Fruit fly (Drosophila melanogaster): ENCODE results near the gene CG17260.

Gene CG17260

dm6 chr2L:3086290-3086876 lies 49.4 kb downstream of the CG17260 start (continued):
- TF ChIP-seq ATbp (GFP tag; optimal IDR thresholded peaks at IDR 0.05): peak; percentile 30
- TF ChIP-seq tna (GFP tag; IDR thresholded peaks at IDR 0.05; ENCODE audit: partially characterized antibody): no peak
- peak; percentile 67 for TF ChIP-seq H2.0 (GFP tag; IDR thresholded peaks at IDR 0.05)
- TF ChIP-seq unc-4 (GFP tag; IDR thresholded peaks at IDR 0.05; ENCODE audit: partially characterized antibody): no peak
- TF ChIP-seq CG17359 (tag; optimal IDR thresholded peaks at IDR 0.05): peak; percentile 79
- TF ChIP-seq CG6683 (GFP tag; optimal IDR thresholded peaks at IDR 0.05): peak; percentile 53
- no peak for TF ChIP-seq repo (GFP tag; optimal IDR thresholded peaks at IDR 0.05)
- TF ChIP-seq NFAT (GFP tag; IDR thresholded peaks at IDR 0.05): peak; percentile 39; the same call in 1 of the 2 replicates
- TF ChIP-seq CG8290 (GFP tag; optimal IDR thresholded peaks at IDR 0.05): no peak
- no peak for TF ChIP-seq CG8290 (tag; optimal IDR thresholded peaks at IDR 0.05)
- 0 out of 2 replicates have a peak, but pooled peaks have one; percentile 26 for TF ChIP-seq CG10321 (GFP tag; IDR thresholded peaks at IDR 0.05)
- TF ChIP-seq Atf-2 (GFP tag; optimal IDR thresholded peaks at IDR 0.05): no peak
- TF ChIP-seq GATAe (GFP tag; conservative IDR thresholded peaks at IDR 0.05): peak; percentile 35; the same call in 1 of the 2 replicates
- peak; percentile 40 for TF ChIP-seq kah (GFP tag; optimal IDR thresholded peaks at IDR 0.05)
- TF ChIP-seq crp (GFP tag; optimal IDR thresholded peaks at IDR 0.05): no peak
- peak; percentile 81 for TF ChIP-seq Ptx1 (GFP tag; IDR thresholded peaks at IDR 0.05)
- no peak for TF ChIP-seq sens-2 (GFP tag; IDR thresholded peaks at IDR 0.05)
- no peak for TF ChIP-seq hb (GFP tag; IDR thresholded peaks at IDR 0.05; ENCODE audit: partially characterized antibody)
- TF ChIP-seq gsb-n (tag; optimal IDR thresholded peaks at IDR 0.05): peak; percentile 24
- no peak for TF ChIP-seq shn (GFP tag; optimal IDR thresholded peaks at IDR 0.05)
- no peak for TF ChIP-seq Awh (GFP tag; IDR thresholded peaks at IDR 0.05)
- TF ChIP-seq Usf (GFP tag; optimal IDR thresholded peaks at IDR 0.05): no peak
- no peak for TF ChIP-seq yki (optimal IDR thresholded peaks at IDR 0.05)
- 0 out of 3 replicates have a peak, but pooled peaks have one; percentile 44 for TF ChIP-seq zfh1 (GFP tag; IDR thresholded peaks at IDR 0.05)
- no peak for TF ChIP-seq amos (GFP tag; IDR thresholded peaks at IDR 0.05; ENCODE audit: partially characterized antibody)
- TF ChIP-seq CG16863 (GFP tag; optimal IDR thresholded peaks at IDR 0.05): peak; percentile 32
- no peak for TF ChIP-seq CG15479 (GFP tag; optimal IDR thresholded peaks at IDR 0.05)
- TF ChIP-seq bigmax (GFP tag; optimal IDR thresholded peaks at IDR 0.05): no peak
- TF ChIP-seq Abd-B (GFP tag; optimal IDR thresholded peaks at IDR 0.05): peak; percentile 42
- TF ChIP-seq E2f2 (GFP tag; IDR thresholded peaks at IDR 0.05): peak; percentile 67
- peak; percentile 68 for TF ChIP-seq rib (GFP tag; IDR thresholded peaks at IDR 0.05)
- no peak for TF ChIP-seq dati (GFP tag; IDR thresholded peaks at IDR 0.05)
- peak; percentile 85 for TF ChIP-seq slbo (GFP tag; IDR thresholded peaks at IDR 0.05)
- peak; percentile 16 for TF ChIP-seq CG18476 (GFP tag; optimal IDR thresholded peaks at IDR 0.05)
- TF ChIP-seq phol (tag; optimal IDR thresholded peaks at IDR 0.05): peak; percentile 71
- TF ChIP-seq CG13624 (GFP tag; optimal IDR thresholded peaks at IDR 0.05): peak; percentile 73
- no peak for TF ChIP-seq MESR4 (GFP tag; optimal IDR thresholded peaks at IDR 0.05)
- no peak for TF ChIP-seq h (optimal IDR thresholded peaks at IDR 0.05)
- TF ChIP-seq ap (GFP tag; IDR thresholded peaks at IDR 0.05): no peak
- TF ChIP-seq CG4820 (GFP tag; optimal IDR thresholded peaks at IDR 0.05): peak; percentile 26
- TF ChIP-seq insv (GFP tag; optimal IDR thresholded peaks at IDR 0.05): no peak
- peak; percentile 16 for TF ChIP-seq CG14710 (tag; optimal IDR thresholded peaks at IDR 0.05)
- peak; percentile 58 for TF ChIP-seq CG17829 (tag; optimal IDR thresholded peaks at IDR 0.05)
- no peak for TF ChIP-seq usp (GFP tag; optimal IDR thresholded peaks at IDR 0.05)
- no peak for TF ChIP-seq CG14965 (GFP tag; optimal IDR thresholded peaks at IDR 0.05; ENCODE audit: borderline replicate concordance)
- TF ChIP-seq Chrac-16 (GFP tag; optimal IDR thresholded peaks at IDR 0.05): peak; percentile 39
- TF ChIP-seq Rx (GFP tag; IDR thresholded peaks at IDR 0.05): no peak
- peak; percentile 90 for TF ChIP-seq Ets65A (GFP tag)
- peak; percentile 64 for TF ChIP-seq esg (GFP tag; conservative IDR thresholded peaks at IDR 0.05)
- no peak for TF ChIP-seq Nf-YA (GFP tag; IDR thresholded peaks at IDR 0.05)
- no peak for TF ChIP-seq Spps (tag; optimal IDR thresholded peaks at IDR 0.05)
- no peak for TF ChIP-seq CG11398 (GFP tag; optimal IDR thresholded peaks at IDR 0.05)

Measured in whole organism, embryonic.